Fruit fly (Drosophila melanogaster) whole organism, prepupa: Measurements from ENCODE around the gene ppk28.

ENCODE experiments used
- CG10631 ChIP-seq: fragments of 200-800 bp; sonication (Bioruptor generic); optimal IDR thresholded peaks from 2 replicates; lab custom pipeline; 2016; ENCODE audit warnings: missing biosample characterization, missing genetic modification characterization
- CG10669 ChIP-seq: fragments of 200-800 bp; sonication (Bioruptor generic); optimal IDR thresholded peaks from 3 replicates; lab custom pipeline; 2018; ENCODE audit warnings: missing biosample characterization, mild to moderate bottlenecking, missing genetic modification characterization, moderate library complexity
- CG11294 ChIP-seq: fragments of 200-800 bp; sonication (Bioruptor generic); IDR thresholded peaks from 2 replicates; pipeline ENCODE4 v1.3.6; 2022; ENCODE audit warnings: missing biosample characterization, missing genetic modification characterization
- CG11762 ChIP-seq: fragments of 200-800 bp; sonication (Bioruptor generic); optimal IDR thresholded peaks from 3 replicates; lab custom pipeline; 2016; ENCODE audit warnings: missing biosample characterization, missing genetic modification characterization; ENCODE audit not compliant: insufficient read depth
- CG11902 ChIP-seq: fragments of 200-800 bp; sonication (Bioruptor generic); optimal IDR thresholded peaks from 3 replicates; lab custom pipeline; 2016; ENCODE audit warnings: missing biosample characterization, missing genetic modification characterization
- CG15336 ChIP-seq: fragments of 200-800 bp; sonication (Bioruptor generic); IDR thresholded peaks from 2 replicates; pipeline ENCODE4 v1.3.6; 2022; ENCODE audit warnings: missing biosample characterization, missing genetic modification characterization
- CG16779 ChIP-seq: fragments of 200-800 bp; sonication (Bioruptor generic); optimal IDR thresholded peaks from 3 replicates; lab custom pipeline; 2017; ENCODE audit warnings: missing biosample characterization, mild to moderate bottlenecking, missing genetic modification characterization
- CG3032 ChIP-seq: fragments of 200-800 bp; optimal IDR thresholded peaks from 2 replicates; lab custom pipeline; 2019; ENCODE audit warnings: missing biosample characterization, mild to moderate bottlenecking, missing genetic modification characterization, moderate library complexity
- CG32006 ChIP-seq: fragments of 200-800 bp; sonication (Bioruptor generic); optimal IDR thresholded peaks from 3 replicates; lab custom pipeline; 2017; ENCODE audit warnings: missing biosample characterization, mild to moderate bottlenecking, missing genetic modification characterization
- CG34406 ChIP-seq: fragments of 200-800 bp; sonication (Bioruptor generic); optimal IDR thresholded peaks from 3 replicates; lab custom pipeline; 2016; ENCODE audit warnings: missing biosample characterization, missing genetic modification characterization
- CG3919 ChIP-seq: fragments of 200-800 bp; sonication (Bioruptor generic); optimal IDR thresholded peaks from 3 replicates; lab custom pipeline; 2016; ENCODE audit warnings: missing biosample characterization, missing genetic modification characterization
- CG4318 ChIP-seq: fragments of 200-800 bp; sonication (Bioruptor generic); optimal IDR thresholded peaks from 3 replicates; lab custom pipeline; 2017; ENCODE audit warnings: missing biosample characterization, mild to moderate bottlenecking, missing genetic modification characterization
- CG6163 ChIP-seq: fragments of 200-800 bp; sonication (Bioruptor generic); IDR thresholded peaks from 3 replicates; pipeline ENCODE4 v1.3.6; 2022; ENCODE audit warnings: missing biosample characterization, missing genetic modification characterization
- CG6276 ChIP-seq: fragments of 200-800 bp; sonication (Bioruptor generic); optimal IDR thresholded peaks from 2 replicates; lab custom pipeline; 2017; ENCODE audit warnings: missing biosample characterization, mild to moderate bottlenecking, missing genetic modification characterization
- CG6792 ChIP-seq: fragments of 200-800 bp; sonication (Bioruptor generic); optimal IDR thresholded peaks from 3 replicates; lab custom pipeline; 2016; ENCODE audit warnings: missing biosample characterization, missing genetic modification characterization
- CG6808 ChIP-seq: fragments of 200-800 bp; sonication (Bioruptor generic); optimal IDR thresholded peaks from 3 replicates; lab custom pipeline; 2017; ENCODE audit warnings: missing biosample characterization, missing genetic modification characterization, mild to moderate bottlenecking, moderate library complexity, missing genetic modification reagents
- CG6854 ChIP-seq: fragments of 200-800 bp; sonication (Bioruptor generic); optimal IDR thresholded peaks from 2 replicates; lab custom pipeline; 2017; ENCODE audit warnings: missing biosample characterization, mild to moderate bottlenecking, missing genetic modification characterization
- CG7368 ChIP-seq: fragments of 200-800 bp; sonication (Bioruptor generic); optimal IDR thresholded peaks from 3 replicates; lab custom pipeline; 2016; ENCODE audit warnings: missing biosample characterization, missing genetic modification characterization
- CG8119 ChIP-seq: fragments of 200-800 bp; sonication (Bioruptor generic); IDR thresholded peaks from 3 replicates; pipeline ENCODE4 v1.3.6; 2022; ENCODE audit warnings: missing biosample characterization, missing genetic modification characterization
- CG8319 ChIP-seq: fragments of 200-800 bp; sonication (Bioruptor generic); optimal IDR thresholded peaks from 3 replicates; lab custom pipeline; 2016; ENCODE audit warnings: missing biosample characterization, missing genetic modification characterization
- Eip78C ChIP-seq: fragments of 200-800 bp; sonication (Bioruptor generic); peaks from one replicate; lab custom pipeline; 2016; ENCODE audit warnings: missing biosample characterization, missing genetic modification characterization
- Eip93F ChIP-seq: fragments of 200-800 bp; sonication (Bioruptor generic); optimal IDR thresholded peaks from 2 replicates; lab custom pipeline; 2016; ENCODE audit warnings: missing biosample characterization, mild to moderate bottlenecking, missing genetic modification characterization
- Ets21C ChIP-seq: fragments of 200-800 bp; sonication (Bioruptor generic); optimal IDR thresholded peaks from 3 replicates; lab custom pipeline; 2016; ENCODE audit warnings: missing biosample characterization, missing genetic modification characterization
- Gug ChIP-seq: fragments of 200-800 bp; sonication (Bioruptor generic); IDR thresholded peaks from 2 replicates; pipeline ENCODE4 v1.3.6; 2022; ENCODE audit warnings: missing biosample characterization, missing genetic modification characterization
- Hr38 ChIP-seq: sonication (Bioruptor generic); optimal IDR thresholded peaks from 2 replicates; lab custom pipeline; 2016; ENCODE audit warnings: missing biosample characterization, missing genetic modification characterization
- Hr39 ChIP-seq: fragments of 200-800 bp; sonication (Bioruptor generic); optimal IDR thresholded peaks from 2 replicates; lab custom pipeline; 2016; ENCODE audit warnings: missing biosample characterization, missing genetic modification characterization
- Hr4 ChIP-seq: fragments of 200-800 bp; sonication (Bioruptor generic); optimal IDR thresholded peaks from 3 replicates; lab custom pipeline; 2016; ENCODE audit warnings: missing biosample characterization, missing genetic modification characterization
- OdsH ChIP-seq: fragments of 200-800 bp; sonication (Bioruptor generic); optimal IDR thresholded peaks from 3 replicates; lab custom pipeline; 2016; ENCODE audit warnings: missing biosample characterization, missing genetic modification characterization
- Smox ChIP-seq: fragments of 200-800 bp; sonication (Bioruptor generic); optimal IDR thresholded peaks from 3 replicates; lab custom pipeline; 2016; ENCODE audit warnings: missing biosample characterization, missing genetic modification characterization
- Sox102F ChIP-seq: fragments of 200-800 bp; sonication (Bioruptor generic); optimal IDR thresholded peaks from 2 replicates; lab custom pipeline; 2016; ENCODE audit warnings: missing biosample characterization, mild to moderate bottlenecking, missing genetic modification characterization
- Sox14 ChIP-seq: fragments of 200-800 bp; sonication (Bioruptor generic); optimal IDR thresholded peaks from 3 replicates; lab custom pipeline; 2016; ENCODE audit warnings: missing biosample characterization, missing genetic modification characterization
- Sox15 ChIP-seq: fragments of 200-800 bp; sonication (Bioruptor generic); optimal IDR thresholded peaks from 3 replicates; lab custom pipeline; 2016; ENCODE audit warnings: missing biosample characterization, missing genetic modification characterization
- achi ChIP-seq: fragments of 200-800 bp; sonication (Bioruptor generic); optimal IDR thresholded peaks from 3 replicates; lab custom pipeline; 2016; ENCODE audit warnings: missing biosample characterization, missing genetic modification characterization
- acj6 ChIP-seq: fragments of 200-800 bp; sonication (Bioruptor generic); optimal IDR thresholded peaks from 3 replicates; lab custom pipeline; 2016; ENCODE audit warnings: missing biosample characterization, missing genetic modification characterization
- dac ChIP-seq: fragments of 200-800 bp; sonication (Bioruptor generic); optimal IDR thresholded peaks from 2 replicates; lab custom pipeline; 2017; ENCODE audit warnings: missing biosample characterization, mild to moderate bottlenecking, missing genetic modification characterization
- dsx ChIP-seq: fragments of 200-800 bp; optimal IDR thresholded peaks from 3 replicates; lab custom pipeline; 2019; ENCODE audit warnings: missing biosample characterization, mild to moderate bottlenecking, missing genetic modification characterization, moderate library complexity; ENCODE audit not compliant: poor library complexity, severe bottlenecking
- eg ChIP-seq: fragments of 200-800 bp; sonication (Bioruptor generic); IDR thresholded peaks from 3 replicates; pipeline ENCODE4 v1.3.6; 2022; ENCODE audit warnings: missing biosample characterization, missing genetic modification characterization
- fd59A ChIP-seq: fragments of 200-800 bp; sonication (Bioruptor generic); optimal IDR thresholded peaks from 2 replicates; lab custom pipeline; 2017; ENCODE audit warnings: missing biosample characterization, mild to moderate bottlenecking, missing genetic modification characterization, missing genetic modification reagents
- fd85E ChIP-seq: fragments of 200-800 bp; sonication (Bioruptor generic); optimal IDR thresholded peaks from 3 replicates; lab custom pipeline; 2016; ENCODE audit warnings: missing biosample characterization, missing genetic modification characterization
- fkh ChIP-seq: fragments of 200-800 bp; sonication (Bioruptor generic); optimal IDR thresholded peaks from 3 replicates; lab custom pipeline; 2017; ENCODE audit warnings: missing biosample characterization, mild to moderate bottlenecking, missing genetic modification characterization, moderate library complexity
- net ChIP-seq: fragments of 200-800 bp; sonication (Bioruptor generic); optimal IDR thresholded peaks from 3 replicates; lab custom pipeline; 2016; ENCODE audit warnings: missing biosample characterization, missing genetic modification characterization
- pdm3 ChIP-seq: fragments of 200-800 bp; sonication (Bioruptor generic); optimal IDR thresholded peaks from 3 replicates; lab custom pipeline; 2016; ENCODE audit warnings: missing biosample characterization, missing genetic modification characterization
- salr ChIP-seq, 2 experiments: fragments of 200-800 bp; sonication (Bioruptor generic); optimal IDR thresholded peaks; 3 replicates each; lab custom pipeline; 2016 to 2018; ENCODE audit warnings: missing biosample characterization in 2 of 2, missing genetic modification characterization in 2 of 2, mild to moderate bottlenecking in 1 of 2
- ss ChIP-seq, 2 experiments: fragments of 200-800 bp; sonication (Bioruptor generic); optimal IDR thresholded peaks; 2 replicates in 1 of 2; 3 replicates in 1 of 2; lab custom pipeline; 2017 to 2018; ENCODE audit warnings: mild to moderate bottlenecking in 2 of 2, missing biosample characterization in 2 of 2, missing genetic modification characterization in 2 of 2, moderate library complexity in 1 of 2
- svp ChIP-seq: fragments of 200-800 bp; sonication (Bioruptor generic); peaks from one replicate; lab custom pipeline; 2016; ENCODE audit warnings: missing biosample characterization, missing genetic modification characterization
- topi ChIP-seq: fragments of 200-800 bp; sonication (Bioruptor generic); optimal IDR thresholded peaks from 3 replicates; lab custom pipeline; 2016; ENCODE audit warnings: missing biosample characterization, missing genetic modification characterization
- vri ChIP-seq: fragments of 200-800 bp; sonication (Bioruptor generic); optimal IDR thresholded peaks from 3 replicates; lab custom pipeline; 2016; ENCODE audit warnings: missing biosample characterization, mild to moderate bottlenecking, missing genetic modification characterization

The ppk28 gene

dm6 chrX:16821216-16821615 is 15.3 kb downstream of the ppk28 start:
- TF ChIP-seq CG11294 (GFP tag; lab: Robert Waterston, UW) = peak; percentile 6; the same call in 1 of the 2 replicates
- peak; percentile 5 for TF ChIP-seq CG10669 (GFP tag; lab: Kevin White, UChicago)
- peak; percentile 62; the same call in 2 of the 3 replicates for TF ChIP-seq CG8119 (GFP tag; lab: Robert Waterston, UW)
- peak; percentile 63 for TF ChIP-seq CG32006
- TF ChIP-seq fkh (GFP tag; lab: Kevin White, UChicago) = no peak
- 0 out of 3 replicates have a peak, but pooled peaks have one; percentile 40 for TF ChIP-seq CG6163
- peak; percentile 78 for TF ChIP-seq Eip78C (GFP tag; lab: Kevin White, UChicago)
- no peak for TF ChIP-seq vri
- TF ChIP-seq acj6 (GFP tag; lab: Kevin White, UChicago) = peak; percentile 13
- TF ChIP-seq fd85E (GFP tag; lab: Kevin White, UChicago) = no peak
- peak; percentile 40 for TF ChIP-seq Hr4 (GFP tag; lab: Kevin White, UChicago)
- no peak for TF ChIP-seq Sox14 (GFP tag; lab: Kevin White, UChicago)
- TF ChIP-seq Hr38 (GFP tag; lab: Kevin White, UChicago) = no peak
- peak; percentile 10 for TF ChIP-seq achi
- TF ChIP-seq CG11762 (GFP tag; lab: Kevin White, UChicago) = peak; percentile 10
- TF ChIP-seq net (GFP tag; lab: Kevin White, UChicago) = peak; percentile 12
- peak; percentile 31 for TF ChIP-seq OdsH (GFP tag; lab: Kevin White, UChicago)
- peak; percentile 35 for TF ChIP-seq pdm3
- peak; percentile 70 for TF ChIP-seq CG15336 (GFP tag; lab: Robert Waterston, UW)
- TF ChIP-seq CG4318 (GFP tag; lab: Kevin White, UChicago) = peak; percentile 26
- TF ChIP-seq CG6276 = peak; percentile 51
- no peak for TF ChIP-seq CG6808 (GFP tag; lab: Kevin White, UChicago)
- TF ChIP-seq eg (GFP tag; lab: Robert Waterston, UW) = peak; percentile 62
- peak; percentile 5 for TF ChIP-seq CG10631 (GFP tag; lab: Kevin White, UChicago)
- TF ChIP-seq, all 60 proteins: peak for 18

- TF ChIP-seq topi (GFP tag; lab: Kevin White, UChicago) (peak; percentile 52), dsx (peak; percentile 73), Hr4 (GFP tag; lab: Kevin White, UChicago) (peak; percentile 83), CG6792 (GFP tag; lab: Kevin White, UChicago) (peak; percentile 78), CG7368 (GFP tag; lab: Kevin White, UChicago) (peak; percentile 49), Hr38 (GFP tag; lab: Kevin White, UChicago) (no peak), CG15336 (GFP tag; lab: Robert Waterston, UW) (peak; percentile 93), Hr39 (GFP tag; lab: Kevin White, UChicago) (peak; percentile 44), Ets21C (GFP tag; lab: Kevin White, UChicago) (peak; percentile 44), CG6854 (GFP tag; lab: Kevin White, UChicago) (no peak), vri (no peak), Sox102F (peak; percentile 47), Eip78C (GFP tag; lab: Kevin White, UChicago) (peak; percentile 92), CG16779 (tag; lab: Kevin White, UChicago) (peak; percentile 31), salr (GFP tag; optimal IDR thresholded peaks at IDR 0.05; lab: Kevin White, UChicago) (peak; percentile 22 to 51), ss (GFP tag; optimal IDR thresholded peaks at IDR 0.05; lab: Kevin White, UChicago) (peak; percentile 52 to 73), dac (peak; percentile 54), achi (peak; percentile 79), Smox (GFP tag; lab: Kevin White, UChicago) (peak; percentile 60), eg (GFP tag; lab: Robert Waterston, UW) (peak; percentile 93), CG11294 (GFP tag; lab: Robert Waterston, UW) (peak; percentile 67), CG8119 (GFP tag; lab: Robert Waterston, UW) (peak; percentile 94), net (GFP tag; lab: Kevin White, UChicago) (peak; percentile 72), CG3919 (GFP tag; lab: Kevin White, UChicago) (peak; percentile 72), CG6276 (peak; percentile 84), Sox14 (GFP tag; lab: Kevin White, UChicago) (peak; percentile 65), pdm3 (peak; percentile 77), Eip93F (no peak), CG10669 (GFP tag; lab: Kevin White, UChicago) (peak; percentile 65), Sox15 (GFP tag; lab: Kevin White, UChicago) (peak; percentile 34), Gug (GFP tag; lab: Robert Waterston, UW) (peak; percentile 86), fd59A (GFP tag; lab: Kevin White, UChicago) (peak; percentile 68), CG34406 (GFP tag; lab: Kevin White, UChicago) (peak; percentile 69), acj6 (GFP tag; lab: Kevin White, UChicago) (peak; percentile 81), svp (GFP tag; lab: Kevin White, UChicago) (peak; percentile 56), CG32006 (peak; percentile 86), CG6163 (peak; percentile 89), CG11902 (GFP tag; lab: Kevin White, UChicago) (peak; percentile 33), CG3032 (peak; percentile 64), CG8319 (GFP tag; lab: Kevin White, UChicago) (peak; percentile 54)
Observed at dm6 chrX:16822080-16822479, 16.2 kb downstream of the ppk28 start.
